Fruit fly (Drosophila melanogaster) whole organism, embryonic: ENCODE measurements around the gene unc-4.

ENCODE experiments used
- Bdp1 ChIP-seq: fragments of 200-800 bp; sonication (Bioruptor generic); optimal IDR thresholded peaks from 3 replicates; lab custom pipeline; 2016; ENCODE audit warnings: missing biosample characterization, missing genetic modification characterization
- CG10543 ChIP-seq: fragments of 200-800 bp; sonication (Bioruptor generic); optimal IDR thresholded peaks from 3 replicates; lab custom pipeline; 2017; ENCODE audit warnings: missing biosample characterization, mild to moderate bottlenecking, missing genetic modification characterization, moderate library complexity
- CG14014 ChIP-seq: fragments of 200-800 bp; sonication (Bioruptor generic); IDR thresholded peaks from 2 replicates; pipeline ENCODE4 v1.3.6; 2022; ENCODE audit warnings: missing biosample characterization, missing genetic modification characterization
- CG15073 ChIP-seq: fragments of 200-800 bp; sonication (Bioruptor generic); optimal IDR thresholded peaks from 2 replicates; lab custom pipeline; 2016; ENCODE audit warnings: missing biosample characterization, missing genetic modification characterization
- CG16863 ChIP-seq: fragments of 200-800 bp; sonication (Bioruptor generic); optimal IDR thresholded peaks from 3 replicates; lab custom pipeline; 2016; ENCODE audit warnings: missing biosample characterization, missing genetic modification characterization
- CG17359 ChIP-seq: fragments of 200-800 bp; sonication (Bioruptor generic); optimal IDR thresholded peaks from 3 replicates; lab custom pipeline; 2018; ENCODE audit warnings: missing biosample characterization, mild to moderate bottlenecking, missing genetic modification characterization, moderate library complexity
- CG2199 ChIP-seq: fragments of 200-800 bp; sonication (Bioruptor generic); IDR thresholded peaks from 3 replicates; pipeline ENCODE4 v1.3.6; 2022; ENCODE audit warnings: missing biosample characterization, missing genetic modification characterization
- CG3065 ChIP-seq: fragments of 200-800 bp; sonication (Bioruptor generic); optimal IDR thresholded peaks from 2 replicates; lab custom pipeline; 2016; ENCODE audit warnings: missing biosample characterization, missing genetic modification characterization
- CG31365 ChIP-seq: fragments of 200-800 bp; sonication (Bioruptor generic); optimal IDR thresholded peaks from 2 replicates; lab custom pipeline; 2018; ENCODE audit warnings: missing biosample characterization, mild to moderate bottlenecking, missing genetic modification characterization
- CG31441 ChIP-seq: fragments of 200-800 bp; sonication (Bioruptor generic); IDR thresholded peaks from 2 replicates; pipeline ENCODE4 v1.3.6; 2022; ENCODE audit warnings: missing biosample characterization, missing genetic modification characterization
- CG33557 ChIP-seq: fragments of 200-800 bp; sonication (Bioruptor generic); optimal IDR thresholded peaks from 2 replicates; lab custom pipeline; 2019; ENCODE audit warnings: missing biosample characterization, mild to moderate bottlenecking, missing genetic modification characterization, moderate library complexity
- CG34376 ChIP-seq: fragments of 200-800 bp; sonication (Bioruptor generic); optimal IDR thresholded peaks from 2 replicates; lab custom pipeline; 2018; ENCODE audit warnings: missing biosample characterization, mild to moderate bottlenecking, missing genetic modification characterization
- CG3847 ChIP-seq: fragments of 200-800 bp; sonication (Bioruptor generic); IDR thresholded peaks from 2 replicates; pipeline ENCODE4 v1.3.6; 2022; ENCODE audit warnings: missing biosample characterization, missing genetic modification characterization
- CG4404 ChIP-seq: fragments of 200-800 bp; sonication (Bioruptor generic); IDR thresholded peaks from 2 replicates; pipeline ENCODE4 v1.3.6; 2022; ENCODE audit warnings: missing biosample characterization, missing genetic modification characterization
- CG4424 ChIP-seq: fragments of 200-800 bp; sonication (Bioruptor generic); optimal IDR thresholded peaks from 3 replicates; lab custom pipeline; 2016; ENCODE audit warnings: missing biosample characterization, missing genetic modification characterization
- CG6683 ChIP-seq: fragments of 200-800 bp; sonication (Bioruptor generic); optimal IDR thresholded peaks from 2 replicates; lab custom pipeline; 2017; ENCODE audit warnings: missing biosample characterization, mild to moderate bottlenecking, missing genetic modification characterization, missing genetic modification reagents
- CG7839 ChIP-seq: fragments of 200-800 bp; sonication (Bioruptor generic); optimal IDR thresholded peaks from 3 replicates; lab custom pipeline; 2018; ENCODE audit warnings: missing biosample characterization, mild to moderate bottlenecking, missing genetic modification characterization, moderate library complexity
- CG7987 ChIP-seq: fragments of 200-800 bp; sonication (Bioruptor generic); optimal IDR thresholded peaks from 2 replicates; lab custom pipeline; 2018; ENCODE audit warnings: missing biosample characterization, mild to moderate bottlenecking, missing genetic modification characterization, moderate library complexity
- CG8924 ChIP-seq: fragments of 200-800 bp; optimal IDR thresholded peaks from 3 replicates; lab custom pipeline; 2019; ENCODE audit warnings: missing biosample characterization, mild to moderate bottlenecking, missing genetic modification characterization, moderate library complexity
- CG9876 ChIP-seq: fragments of 200-800 bp; sonication (Bioruptor generic); optimal IDR thresholded peaks from 2 replicates; lab custom pipeline; 2016; ENCODE audit warnings: missing biosample characterization, missing genetic modification characterization
- Chrac-16 ChIP-seq: fragments of 200-800 bp; sonication (Bioruptor generic); optimal IDR thresholded peaks from 3 replicates; lab custom pipeline; 2016; ENCODE audit warnings: missing biosample characterization, missing genetic modification characterization
- CkIIα-i1 ChIP-seq: fragments of 200-800 bp; sonication (Bioruptor generic); IDR thresholded peaks from 2 replicates; pipeline ENCODE4 v1.3.6; 2022; ENCODE audit warnings: missing biosample characterization, missing genetic modification characterization
- HLH54F ChIP-seq: fragments of 200-800 bp; sonication (Bioruptor generic); optimal IDR thresholded peaks from 3 replicates; lab custom pipeline; 2016; ENCODE audit warnings: missing biosample characterization, missing genetic modification characterization
- Hr78 ChIP-seq, 2 experiments: fragments of 200-800 bp in 1 of 2; fragments of >200 bp in 1 of 2; sonication (Bioruptor generic) in 1 of 2; optimal IDR thresholded peaks; 2 replicates each; lab custom pipeline; 2017 to 2019; ENCODE audit warnings: missing biosample characterization in 2 of 2, missing genetic modification characterization in 2 of 2, mild to moderate bottlenecking in 1 of 2, moderate library complexity in 1 of 2
- Jarid2 ChIP-seq: fragments of 200-800 bp; sonication (Bioruptor generic); optimal IDR thresholded peaks from 3 replicates; lab custom pipeline; 2017; ENCODE audit warnings: mild to moderate bottlenecking, missing biosample characterization, missing genetic modification reagents, missing genetic modification characterization
- Lim3 ChIP-seq: fragments of 200-800 bp; sonication (Bioruptor generic); IDR thresholded peaks from 2 replicates; pipeline ENCODE4 v1.3.6; 2022; ENCODE audit warnings: missing biosample characterization, missing genetic modification characterization
- NC2α ChIP-seq: fragments of 200-800 bp; sonication (Bioruptor generic); optimal IDR thresholded peaks from 2 replicates; lab custom pipeline; 2016; ENCODE audit warnings: missing biosample characterization, missing genetic modification characterization
- abd-A ChIP-seq: fragments of 200-800 bp; sonication (Bioruptor generic); optimal IDR thresholded peaks from 3 replicates; lab custom pipeline; 2019; ENCODE audit warnings: missing biosample characterization, mild to moderate bottlenecking, missing genetic modification characterization, moderate library complexity
- ac ChIP-seq: fragments of 200-800 bp; sonication (Bioruptor generic); optimal IDR thresholded peaks from 3 replicates; lab custom pipeline; 2017; ENCODE audit warnings: missing biosample characterization, mild to moderate bottlenecking, missing genetic modification characterization
- cato ChIP-seq: fragments of 200-800 bp; sonication (Bioruptor generic); optimal IDR thresholded peaks from 2 replicates; lab custom pipeline; 2016; ENCODE audit warnings: missing biosample characterization, missing genetic modification characterization, borderline replicate concordance
- cg ChIP-seq: fragments of 200-800 bp; sonication (Bioruptor generic); optimal IDR thresholded peaks from 3 replicates; lab custom pipeline; 2019; ENCODE audit warnings: missing biosample characterization, mild to moderate bottlenecking, missing genetic modification characterization, moderate library complexity
- danr ChIP-seq: fragments of 200-800 bp; sonication (Bioruptor generic); IDR thresholded peaks from 2 replicates; pipeline ENCODE4 v1.3.6; 2022; ENCODE audit warnings: missing biosample characterization, missing genetic modification characterization
- dmrt99B ChIP-seq: fragments of 200-800 bp; sonication (Bioruptor generic); optimal IDR thresholded peaks from 2 replicates; lab custom pipeline; 2018; ENCODE audit warnings: missing biosample characterization, mild to moderate bottlenecking, missing genetic modification characterization, moderate library complexity
- gem ChIP-seq: fragments of 200-800 bp; sonication (Bioruptor generic); optimal IDR thresholded peaks from 2 replicates; lab custom pipeline; 2019; ENCODE audit warnings: missing biosample characterization, mild to moderate bottlenecking, missing genetic modification characterization, moderate library complexity
- grn ChIP-seq: fragments of 200-800 bp; sonication (Bioruptor generic); optimal IDR thresholded peaks from 3 replicates; lab custom pipeline; 2017; ENCODE audit warnings: missing biosample characterization, missing genetic modification characterization
- inv ChIP-seq: fragments of 200-800 bp; sonication (Bioruptor generic); IDR thresholded peaks from 2 replicates; pipeline ENCODE4 v1.3.6; 2022; ENCODE audit warnings: missing biosample characterization, missing genetic modification characterization; ENCODE audit not compliant: partially characterized antibody
- klu ChIP-seq: fragments of 200-800 bp; sonication (Bioruptor generic); IDR thresholded peaks from 2 replicates; pipeline ENCODE4 v1.3.6; 2022; ENCODE audit warnings: missing biosample characterization, missing genetic modification characterization
- nom ChIP-seq: fragments of 200-800 bp; sonication (Bioruptor generic); optimal IDR thresholded peaks from 2 replicates; lab custom pipeline; 2017; ENCODE audit warnings: missing biosample characterization, missing genetic modification characterization, mild to moderate bottlenecking, moderate library complexity, missing genetic modification reagents
- org-1 ChIP-seq: fragments of 200-800 bp; sonication (Bioruptor generic); optimal IDR thresholded peaks from 2 replicates; lab custom pipeline; 2017; ENCODE audit warnings: missing biosample characterization, missing genetic modification characterization
- otp ChIP-seq: fragments of 200-800 bp; sonication (Bioruptor generic); IDR thresholded peaks from 3 replicates; pipeline ENCODE4, ENCODE4 v1.3.6; 2022; ENCODE audit warnings: missing biosample characterization, missing genetic modification characterization
- peb ChIP-seq: fragments of 200-800 bp; sonication (Bioruptor generic); IDR thresholded peaks from 2 replicates; pipeline ENCODE4 v1.3.6; 2022; ENCODE audit warnings: missing biosample characterization, missing genetic modification characterization
- pho ChIP-seq: fragments of 200-800 bp; sonication (Bioruptor generic); optimal IDR thresholded peaks from 2 replicates; lab custom pipeline; 2016; ENCODE audit warnings: missing biosample characterization, missing genetic modification characterization
- schlank ChIP-seq: fragments of 200-800 bp; sonication (Bioruptor generic); optimal IDR thresholded peaks from 2 replicates; lab custom pipeline; 2018; ENCODE audit warnings: missing biosample characterization, mild to moderate bottlenecking, missing genetic modification characterization
- sd ChIP-seq: fragments of 200-800 bp; sonication (Bioruptor generic); optimal IDR thresholded peaks from 3 replicates; lab custom pipeline; 2018; ENCODE audit warnings: missing biosample characterization, mild to moderate bottlenecking, missing genetic modification characterization, moderate library complexity
- slp2 ChIP-seq: fragments of 200-800 bp; sonication (Bioruptor generic); optimal IDR thresholded peaks from 2 replicates; lab custom pipeline; 2016; ENCODE audit warnings: missing biosample characterization, missing genetic modification characterization
- sug ChIP-seq: fragments of 200-800 bp; optimal IDR thresholded peaks from 2 replicates; lab custom pipeline; 2019; ENCODE audit warnings: missing biosample characterization, mild to moderate bottlenecking, missing genetic modification characterization, moderate library complexity
- tgo ChIP-seq: fragments of 200-800 bp; sonication (Bioruptor generic); IDR thresholded peaks from 3 replicates; pipeline ENCODE4 v1.3.6; 2022; ENCODE audit warnings: missing biosample characterization, missing genetic modification characterization
- tx ChIP-seq: fragments of 200-800 bp; sonication (Bioruptor generic); optimal IDR thresholded peaks from 2 replicates; lab custom pipeline; 2016; ENCODE audit warnings: missing biosample characterization, missing genetic modification characterization
- vnd ChIP-seq: fragments of 200-800 bp; sonication (Bioruptor generic); IDR thresholded peaks from 3 replicates; pipeline ENCODE4 v1.3.6; 2022; ENCODE audit warnings: missing biosample characterization, missing genetic modification characterization; ENCODE audit not compliant: partially characterized antibody

The unc-4 gene

DNA sequence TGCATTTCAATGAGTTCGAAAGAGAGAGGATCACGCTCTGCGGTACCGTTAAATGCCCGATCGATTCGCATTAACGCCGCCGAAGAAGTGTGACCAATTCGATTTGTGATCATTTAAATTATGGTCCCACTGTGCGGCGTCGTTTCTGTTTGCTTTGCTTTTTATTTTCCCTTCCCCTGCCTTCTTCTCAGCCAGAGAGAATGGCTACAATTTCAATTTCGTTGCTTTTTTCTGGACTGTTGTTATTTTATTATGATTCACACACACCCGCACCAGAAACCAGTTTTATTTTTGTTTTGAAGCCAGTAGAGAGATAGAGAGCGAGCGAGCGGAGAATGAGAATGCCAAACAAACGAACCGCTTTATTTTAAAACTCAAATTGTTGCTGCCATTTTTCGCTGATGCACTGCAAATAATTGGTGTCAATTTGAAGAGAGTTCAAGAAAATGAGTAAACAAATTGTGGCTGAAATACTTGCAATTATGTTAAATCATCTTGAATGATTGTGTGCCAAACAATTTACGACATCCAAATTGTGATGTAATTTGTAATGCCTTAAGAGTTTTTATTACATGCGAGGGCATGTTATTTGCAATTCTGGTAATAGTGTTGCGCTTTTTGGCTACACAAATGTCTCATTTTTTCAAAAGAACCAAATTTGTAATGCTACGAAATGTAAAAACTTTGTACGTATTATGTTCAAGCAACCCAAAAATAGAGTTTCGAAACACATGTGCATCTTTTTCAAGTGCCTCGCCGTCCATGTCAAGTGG, 25.6 kb upstream of the unc-4 start (continued):
- peak; percentile 56 for TF ChIP-seq CG7839 (tag; lab: Kevin White, UChicago)
- peak; percentile 4 for TF ChIP-seq tx (GFP tag; lab: Kevin White, UChicago)
- TF ChIP-seq vnd (GFP tag; lab: Robert Waterston, UW), result no peak
- TF ChIP-seq org-1 (GFP tag; lab: Kevin White, UChicago), result no peak
- TF ChIP-seq abd-A (tag; lab: Kevin White, UChicago), result no peak
- no peak for TF ChIP-seq grn (GFP tag; lab: Kevin White, UChicago)
- TF ChIP-seq danr, result no peak
- TF ChIP-seq CG31365 (tag; lab: Kevin White, UChicago), result no peak
- no peak for TF ChIP-seq Lim3 (GFP tag; lab: Robert Waterston, UW)
- peak; percentile 41 for TF ChIP-seq CG17359 (tag; lab: Kevin White, UChicago)
- no peak for TF ChIP-seq cato
- TF ChIP-seq sug, result no peak
- TF ChIP-seq HLH54F, result peak; percentile 26
- TF ChIP-seq CG14014 (GFP tag; lab: Robert Waterston, UW), result no peak
- no peak for TF ChIP-seq CkIIα-i1 (GFP tag; lab: Robert Waterston, UW)
- no peak for TF ChIP-seq CG7987 (GFP tag; lab: Kevin White, UChicago)
- peak; percentile 57; the same call in 1 of the 2 replicates for TF ChIP-seq CG31441 (GFP tag; lab: Robert Waterston, UW)
- no peak for TF ChIP-seq peb (GFP tag; lab: Robert Waterston, UW)
- no peak for TF ChIP-seq CG3847 (GFP tag; lab: Robert Waterston, UW)
- TF ChIP-seq Hr78 (GFP tag; optimal IDR thresholded peaks at IDR 0.05; lab: Kevin White, UChicago), result peak in 1 of 2 experiments; percentile 25
- no peak for TF ChIP-seq CG34376 (GFP tag; lab: Kevin White, UChicago)
- TF ChIP-seq slp2 (GFP tag; lab: Kevin White, UChicago), result peak; percentile 28
- TF ChIP-seq CG9876 (GFP tag; lab: Kevin White, UChicago), result no peak
- no peak for TF ChIP-seq CG33557
- TF ChIP-seq inv (GFP tag; lab: Robert Waterston, UW), result no peak
- no peak for TF ChIP-seq schlank (tag; lab: Kevin White, UChicago)
- TF ChIP-seq otp, result 0 out of 3 replicates have a peak, but pooled peaks have one; percentile 24
- TF ChIP-seq Chrac-16, result peak; percentile 18
- no peak for TF ChIP-seq pho (GFP tag; lab: Kevin White, UChicago)
- TF ChIP-seq CG10543 (GFP tag; lab: Kevin White, UChicago), result no peak
- TF ChIP-seq CG4404, result no peak
- no peak for TF ChIP-seq CG3065 (GFP tag; lab: Kevin White, UChicago)
- peak; percentile 19; the same call in 1 of the 3 replicates for TF ChIP-seq tgo (GFP tag; lab: Robert Waterston, UW)
- TF ChIP-seq gem (tag; lab: Kevin White, UChicago), result peak; percentile 62
- peak; percentile 61 for TF ChIP-seq sd
- TF ChIP-seq Bdp1, result no peak
- TF ChIP-seq CG16863 (GFP tag; lab: Kevin White, UChicago), result peak; percentile 26
- TF ChIP-seq Jarid2, result no peak
- peak; percentile 82; the same call in 2 of the 3 replicates for TF ChIP-seq CG2199 (GFP tag; lab: Robert Waterston, UW)
- TF ChIP-seq klu (GFP tag; lab: Robert Waterston, UW), result no peak
- no peak for TF ChIP-seq CG6683 (GFP tag; lab: Kevin White, UChicago)
- peak; percentile 50 for TF ChIP-seq nom (GFP tag; lab: Kevin White, UChicago)
- no peak for TF ChIP-seq CG15073 (GFP tag; lab: Kevin White, UChicago)
- TF ChIP-seq CG8924 (tag; lab: Kevin White, UChicago), result peak; percentile 45
- no peak for TF ChIP-seq ac
- no peak for TF ChIP-seq NC2α (GFP tag; lab: Kevin White, UChicago)
- TF ChIP-seq CG4424 (GFP tag; lab: Kevin White, UChicago), result peak; percentile 43
- TF ChIP-seq cg, result peak; percentile 4
- TF ChIP-seq dmrt99B (tag; lab: Kevin White, UChicago), result peak; percentile 67
